Worm (Caenorhabditis elegans) whole organism, early embryonic: ENCODE data around the gene C02B8.12.

Experiments
- B0310.2 ChIP-seq: sonication (generic microtip); optimal IDR thresholded peaks from 2 replicates; lab custom pipeline; 2016; ENCODE audit warnings: mild to moderate bottlenecking, missing genetic modification characterization, missing compliant biosample characterization
- ama-1 ChIP-seq: fragments of 150-350 bp; optimal IDR thresholded peaks from 2 replicates; lab custom pipeline; 2014
- ceh-36 ChIP-seq: sonication (generic microtip); optimal IDR thresholded peaks from 2 replicates; lab custom pipeline; 2016; ENCODE audit warnings: missing genetic modification characterization, inconsistent platforms, missing compliant biosample characterization
- ets-7 ChIP-seq: sonication (generic microtip); optimal IDR thresholded peaks from 2 replicates; lab custom pipeline; 2016; ENCODE audit warnings: missing genotype, missing genetic modification characterization, missing compliant biosample characterization
- flt-1 ChIP-seq: fragments of 200-800 bp; sonication (Bioruptor generic); IDR thresholded peaks from 2 replicates; pipeline ENCODE4 v1.3.6; 2022; ENCODE audit warnings: missing genetic modification characterization, missing compliant biosample characterization
- hnd-1 ChIP-seq: sonication (generic microtip); optimal IDR thresholded peaks from 2 replicates; lab custom pipeline; 2016; ENCODE audit warnings: missing genetic modification characterization, missing compliant biosample characterization
- pes-1 ChIP-seq: fragments of 200-800 bp; sonication (Bioruptor generic); IDR thresholded peaks from 2 replicates; pipeline ENCODE4 v1.3.6; 2022; ENCODE audit warnings: missing genetic modification reagents, missing genetic modification characterization, missing compliant biosample characterization
- sea-1 ChIP-seq: fragments of 200-800 bp; sonication (Bioruptor generic); conservative IDR thresholded peaks from 2 replicates; pipeline ENCODE4 v1.3.6; 2022; ENCODE audit warnings: missing genetic modification characterization, missing compliant biosample characterization
- tra-4 ChIP-seq: sonication (generic microtip); optimal IDR thresholded peaks from 2 replicates; lab custom pipeline; 2017; ENCODE audit warnings: missing genetic modification characterization, missing compliant biosample characterization

DNA sequence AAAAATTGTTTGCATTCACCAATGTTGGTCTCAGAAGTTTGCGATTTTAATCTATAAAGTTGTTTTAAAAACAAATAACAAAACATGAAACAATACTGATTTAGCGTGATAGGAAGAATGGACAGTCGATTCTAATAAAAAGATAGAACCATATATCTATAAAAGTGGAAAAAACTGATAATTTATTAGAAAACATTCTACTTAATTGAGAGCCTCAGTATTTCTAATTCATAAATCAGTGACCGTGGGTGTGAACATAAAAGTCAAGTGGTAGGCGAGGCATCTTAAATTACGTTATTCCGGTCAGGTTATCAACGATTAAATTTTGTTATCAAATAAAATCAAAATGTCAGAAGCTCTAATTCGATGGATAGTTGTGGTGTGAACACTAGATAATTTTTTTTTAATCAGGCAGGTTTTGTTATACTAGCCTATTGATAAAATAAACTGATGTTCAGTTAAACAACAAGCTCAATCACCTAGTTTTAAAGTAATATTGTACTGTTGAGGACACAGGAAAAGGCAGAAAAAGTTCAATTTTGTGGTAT is 24.3 kb downstream of the C02B8.12 start, which contains the start of gene catp-5:
- TF ChIP-seq ceh-36 (tag; lab: Kevin White, UChicago) (no peak), B0310.2 (tag; lab: Kevin White, UChicago) (no peak), pes-1 (no peak), ets-7 (no peak), ama-1 (lab: Kevin White, UChicago) (no peak), sea-1 (GFP tag; lab: Robert Waterston, UW) (no peak), tra-4 (no peak), flt-1 (no peak), hnd-1 (tag; lab: Kevin White, UChicago) (no peak)
